Worm (Caenorhabditis elegans) whole organism, mixed stage, embryonic: Measurements from ENCODE around the gene asb-1.

Experiments used
- bed-3 ChIP-seq: fragments of 200-800 bp; sonication (Bioruptor generic); optimal IDR thresholded peaks from 3 replicates; lab custom pipeline; 2018; ENCODE audit warnings: mild to moderate bottlenecking, missing genetic modification characterization, moderate library complexity, missing compliant biosample characterization
- ces-1 ChIP-seq: fragments of 150-350 bp; optimal IDR thresholded peaks from 2 replicates; lab custom pipeline; 2014; ENCODE audit warnings: missing biosample characterization, missing genetic modification reagents, missing genetic modification characterization
- elt-1 ChIP-seq: sonication (generic microtip); optimal IDR thresholded peaks from 2 replicates; lab custom pipeline; 2017; ENCODE audit warnings: missing genetic modification characterization, mild to moderate bottlenecking, missing compliant biosample characterization, antibody characterized with exemption, moderate library complexity, borderline replicate concordance; ENCODE audit not compliant: insufficient read depth
- lin-32 ChIP-seq: fragments of 200-800 bp; sonication (Bioruptor generic); optimal IDR thresholded peaks from 2 replicates; lab custom pipeline; 2018; ENCODE audit warnings: mild to moderate bottlenecking, missing genetic modification characterization, missing compliant biosample characterization
- lsy-2 ChIP-seq: fragments of 150-350 bp; optimal IDR thresholded peaks from 2 replicates; lab custom pipeline; 2014; ENCODE audit warnings: missing biosample characterization, missing genetic modification characterization
- nhr-12 ChIP-seq: fragments of 150-350 bp; optimal IDR thresholded peaks from 2 replicates; lab custom pipeline; 2014; ENCODE audit warnings: missing biosample characterization, missing genetic modification characterization
- nhr-237 ChIP-seq: fragments of 150-350 bp; optimal IDR thresholded peaks from 2 replicates; lab custom pipeline; 2014; ENCODE audit warnings: missing biosample characterization, missing genetic modification characterization
- sem-2 ChIP-seq: fragments of 200-800 bp; sonication (Bioruptor generic); optimal IDR thresholded peaks from 2 replicates; lab custom pipeline; 2018; ENCODE audit warnings: mild to moderate bottlenecking, missing genetic modification characterization, missing compliant biosample characterization
- snpc-4 ChIP-seq: fragments of 150-350 bp; optimal IDR thresholded peaks from 2 replicates; lab custom pipeline; 2014; ENCODE audit warnings: missing biosample characterization, missing genetic modification characterization
- unc-62 ChIP-seq: fragments of 150-350 bp; optimal IDR thresholded peaks from 2 replicates; lab custom pipeline; 2014; ENCODE audit warnings: missing biosample characterization, missing genetic modification reagents, missing genetic modification characterization

DNA sequence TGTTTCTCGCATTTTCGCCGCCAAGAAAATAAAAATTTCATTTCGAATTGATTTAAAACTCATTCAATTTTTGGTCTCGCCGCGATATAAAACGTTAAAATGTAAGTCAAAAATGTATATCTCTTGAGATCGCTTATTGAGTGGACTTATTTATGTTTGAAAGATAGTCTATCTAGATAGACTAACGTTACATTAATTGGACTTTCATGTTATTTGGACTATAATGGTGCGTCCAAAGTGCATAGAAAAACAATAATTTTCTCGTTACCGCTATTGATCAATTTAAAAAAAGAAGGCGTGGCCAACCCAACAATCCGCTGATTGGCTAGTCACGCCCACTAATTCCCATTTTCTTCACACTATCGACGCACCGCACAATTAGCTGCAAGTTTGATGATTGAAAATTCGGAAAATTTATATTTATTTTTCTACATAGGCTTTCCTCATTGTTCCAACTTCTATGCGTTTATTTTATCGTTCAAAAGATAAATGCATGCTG lies 11.5 kb downstream of the asb-1 start, which contains the start of gene F35G12.5:
- no peak for TF ChIP-seq unc-62 (GFP tag; lab: Kevin White, UChicago)
- no peak for TF ChIP-seq sem-2
- no peak for TF ChIP-seq snpc-4 (tag; lab: Kevin White, UChicago)
- no peak for TF ChIP-seq lsy-2 (tag; lab: Kevin White, UChicago)
- TF ChIP-seq elt-1 (tag; lab: Kevin White, UChicago) = no peak
- no peak for TF ChIP-seq lin-32
- no peak for TF ChIP-seq nhr-237
- no peak for TF ChIP-seq bed-3
- no peak for TF ChIP-seq ces-1 (GFP tag; lab: Kevin White, UChicago)
- TF ChIP-seq nhr-12 (tag; lab: Kevin White, UChicago) = no peak
